Worm (Caenorhabditis elegans): ENCODE measurements around the gene srd-49.

DNA sequence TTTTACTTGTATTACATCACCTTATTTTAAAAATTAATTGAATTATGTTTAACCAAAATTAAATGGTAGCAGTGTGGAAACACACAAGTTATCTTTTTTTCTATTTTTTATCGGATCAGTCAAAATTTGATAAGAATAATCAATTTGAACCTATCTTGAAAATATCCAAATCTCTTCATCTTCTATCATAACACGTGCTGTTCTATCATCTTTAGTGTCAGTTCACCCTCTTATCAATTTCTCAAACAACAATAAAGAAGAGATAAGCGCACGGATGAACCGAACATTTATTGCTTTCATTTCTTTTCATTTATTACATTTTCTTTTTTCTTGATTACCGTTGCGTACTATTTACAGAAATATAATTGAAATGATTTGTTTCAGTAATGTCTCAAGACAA is 7.4 kb upstream of the srd-49 start, which contains the start of gene R04B5.5:
- TF ChIP-seq him-1 (tag; optimal IDR thresholded peaks at IDR 0.05) = no peak
- no peak for TF ChIP-seq dao-5 (tag; optimal IDR thresholded peaks at IDR 0.05)
